Fruit fly (Drosophila melanogaster): ENCODE measurements around the gene D19A.

The D19A gene

DNA sequence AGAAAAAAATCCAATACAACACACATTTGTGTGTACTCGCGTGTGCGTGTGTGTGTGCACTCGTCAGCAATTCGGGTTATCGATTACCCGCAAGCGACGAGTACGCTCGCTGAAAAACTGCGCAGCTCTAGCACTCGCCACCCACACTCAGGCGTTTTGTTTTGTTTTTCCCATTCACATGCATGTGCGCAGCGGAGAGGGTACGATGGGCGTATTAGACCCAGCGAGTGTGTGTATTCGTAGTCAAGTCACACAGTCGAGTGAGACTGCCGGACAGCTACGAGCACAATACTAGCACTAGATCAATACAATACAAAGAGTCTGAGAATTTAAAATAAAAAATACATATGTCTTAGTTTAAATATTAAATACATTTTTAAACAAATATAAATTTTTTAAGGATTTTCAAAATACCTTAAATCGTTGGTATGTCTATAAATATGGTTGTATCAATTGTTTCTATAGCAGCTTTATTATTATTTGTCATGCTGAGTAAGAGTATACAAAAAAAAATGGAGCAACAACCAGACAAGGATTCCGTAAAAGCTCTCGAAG is 4.0 kb downstream of the D19A start, which contains the start of the genes D19B and CG43293 (continued):
- TF ChIP-seq Stat92E (GFP tag; optimal IDR thresholded peaks at IDR 0.05) (no peak), CG3838 (GFP tag; optimal IDR thresholded peaks at IDR 0.05) (peak; percentile 71), ase (GFP tag; IDR thresholded peaks at IDR 0.05) (peak; percentile 92), tna (GFP tag; IDR thresholded peaks at IDR 0.05; ENCODE audit: partially characterized antibody) (peak; percentile 59; the same call in 1 of the 2 replicates), ind (GFP tag; optimal IDR thresholded peaks at IDR 0.05) (peak; percentile 93), CG13287 (GFP tag; IDR thresholded peaks at IDR 0.05; ENCODE audit: partially characterized antibody) (peak; percentile 79), peb (GFP tag; IDR thresholded peaks at IDR 0.05) (peak; percentile 61), fd102C (GFP tag; optimal IDR thresholded peaks at IDR 0.05) (peak; percentile 12), dmrt99B (tag; optimal IDR thresholded peaks at IDR 0.05) (peak; percentile 90), Eip74EF (GFP tag; optimal IDR thresholded peaks at IDR 0.05) (no peak), p53 (GFP tag; optimal IDR thresholded peaks at IDR 0.05) (peak; percentile 81), fd64A (GFP tag; optimal IDR thresholded peaks at IDR 0.05) (peak; percentile 64), ap (GFP tag; IDR thresholded peaks at IDR 0.05) (peak; percentile 69), bcd (GFP tag; optimal IDR thresholded peaks at IDR 0.05) (peak; percentile 89), CG10274 (GFP tag; optimal IDR thresholded peaks at IDR 0.05) (peak; percentile 80), yki (optimal IDR thresholded peaks at IDR 0.05) (no peak), Fer3 (tag; optimal IDR thresholded peaks at IDR 0.05) (peak; percentile 89), CG7271 (tag; optimal IDR thresholded peaks at IDR 0.05) (no peak), TFAM (GFP tag; optimal IDR thresholded peaks at IDR 0.05) (peak; percentile 47), trh (GFP tag; optimal IDR thresholded peaks at IDR 0.05) (peak; percentile 83), Atf3 (GFP tag; optimal IDR thresholded peaks at IDR 0.05) (peak; percentile 77), CG7556 (GFP tag; optimal IDR thresholded peaks at IDR 0.05) (peak; percentile 81), Meics (GFP tag; optimal IDR thresholded peaks at IDR 0.05) (peak; percentile 90), Bdp1 (GFP tag; optimal IDR thresholded peaks at IDR 0.05) (peak; percentile 52), da (GFP tag; optimal IDR thresholded peaks at IDR 0.05) (peak; percentile 50), CG16815 (GFP tag; optimal IDR thresholded peaks at IDR 0.05) (peak; percentile 74), Taf1 (GFP tag; IDR thresholded peaks at IDR 0.05) (peak; percentile 82), hbn (GFP tag; IDR thresholded peaks at IDR 0.05; ENCODE audit: partially characterized antibody) (peak; percentile 45; the same call in 1 of the 2 replicates), Xrp1 (GFP tag; IDR thresholded peaks at IDR 0.05) (peak; percentile 95), Lpt (GFP tag; optimal IDR thresholded peaks at IDR 0.05) (no peak), sqz (GFP tag; optimal IDR thresholded peaks at IDR 0.05) (no peak), Atf6 (GFP tag; IDR thresholded peaks at IDR 0.05) (peak; percentile 91), pnt (GFP tag; optimal IDR thresholded peaks at IDR 0.05) (peak; percentile 83), Bteb2 (GFP tag; optimal IDR thresholded peaks at IDR 0.05) (peak; percentile 78), Mes4 (GFP tag; optimal IDR thresholded peaks at IDR 0.05) (peak; percentile 56), CG4424 (GFP tag; optimal IDR thresholded peaks at IDR 0.05) (peak; percentile 88), dan (GFP tag; IDR thresholded peaks at IDR 0.05) (no peak), CG11093 (GFP tag; IDR thresholded peaks at IDR 0.05) (peak; percentile 82; the same call in 2 of the 3 replicates), CG7786 (GFP tag; optimal IDR thresholded peaks at IDR 0.05) (peak; percentile 84), pan (optimal IDR thresholded peaks at IDR 0.05) (peak in 1 of 2 experiments; percentile 36), pan (GFP tag; optimal IDR thresholded peaks at IDR 0.05 in 1 of 2, IDR thresholded peaks at IDR 0.05 in 1 of 2) (peak in 1 of 2 experiments; percentile 92), BtbVII (GFP tag; optimal IDR thresholded peaks at IDR 0.05) (peak; percentile 81), vnd (GFP tag; IDR thresholded peaks at IDR 0.05; ENCODE audit: partially characterized antibody) (0 out of 3 replicates have a peak, but pooled peaks have one; percentile 34), CG4282 (GFP tag; optimal IDR thresholded peaks at IDR 0.05) (peak; percentile 70), Nf-YA (GFP tag; IDR thresholded peaks at IDR 0.05) (peak; percentile 70), inv (GFP tag; IDR thresholded peaks at IDR 0.05; ENCODE audit: partially characterized antibody) (0 out of 2 replicates have a peak, but pooled peaks have one; percentile 14), B-H2 (GFP tag; optimal IDR thresholded peaks at IDR 0.05) (peak; percentile 87), HmgZ (tag; optimal IDR thresholded peaks at IDR 0.05) (peak; percentile 92), CG7357 (GFP tag; IDR thresholded peaks at IDR 0.05) (peak; percentile 54; the same call in 1 of the 3 replicates), Antp (GFP tag; optimal IDR thresholded peaks at IDR 0.05) (peak; percentile 93)
